Worm (Caenorhabditis elegans) whole organism, mixed stage, embryonic: ENCODE data around the gene cisd-3.1.

Experiments used
- ceh-39 ChIP-seq: fragments of 150-350 bp; optimal IDR thresholded peaks from 2 replicates; lab custom pipeline; 2014; ENCODE audit warnings: missing biosample characterization, missing genetic modification characterization
- ces-1 ChIP-seq: fragments of 150-350 bp; optimal IDR thresholded peaks from 2 replicates; lab custom pipeline; 2014; ENCODE audit warnings: missing biosample characterization, missing genetic modification reagents, missing genetic modification characterization
- elt-1 ChIP-seq: sonication (generic microtip); optimal IDR thresholded peaks from 2 replicates; lab custom pipeline; 2017; ENCODE audit warnings: missing genetic modification characterization, mild to moderate bottlenecking, missing compliant biosample characterization, antibody characterized with exemption, moderate library complexity, borderline replicate concordance; ENCODE audit not compliant: insufficient read depth
- ham-2 ChIP-seq: fragments of 200-800 bp; sonication (Bioruptor generic); optimal IDR thresholded peaks from 2 replicates; lab custom pipeline; 2018; ENCODE audit warnings: mild to moderate bottlenecking, missing genetic modification characterization, missing compliant biosample characterization
- mep-1 ChIP-seq: fragments of 150-350 bp; optimal IDR thresholded peaks from 2 replicates; lab custom pipeline; 2017; ENCODE audit warnings: missing biosample characterization, missing genetic modification reagents, missing genetic modification characterization, inconsistent platforms
- nhr-12 ChIP-seq: fragments of 150-350 bp; optimal IDR thresholded peaks from 2 replicates; lab custom pipeline; 2014; ENCODE audit warnings: missing biosample characterization, missing genetic modification characterization
- nhr-76 ChIP-seq: sonication (generic microtip); optimal IDR thresholded peaks from 2 replicates; lab custom pipeline; 2017; ENCODE audit warnings: missing biosample characterization, missing genetic modification characterization
- pha-4 ChIP-seq: fragments of 150-350 bp; optimal IDR thresholded peaks from 2 replicates; lab custom pipeline; 2018; ENCODE audit warnings: missing biosample characterization, missing genetic modification reagents, missing genetic modification characterization
- unc-39 ChIP-seq: fragments of 150-350 bp; optimal IDR thresholded peaks from 2 replicates; lab custom pipeline; 2014; ENCODE audit warnings: missing biosample characterization, missing genetic modification characterization

- TF ChIP-seq elt-1 (tag; lab: Kevin White, UChicago) = no peak
- no peak for TF ChIP-seq nhr-76 (tag; lab: Kevin White, UChicago)
- peak; percentile 3 for TF ChIP-seq ces-1 (GFP tag; lab: Kevin White, UChicago)
- no peak for TF ChIP-seq ceh-39 (tag; lab: Kevin White, UChicago)
- TF ChIP-seq unc-39 = no peak
- TF ChIP-seq mep-1 (tag; lab: Kevin White, UChicago) = no peak
- TF ChIP-seq pha-4 = no peak
- no peak for TF ChIP-seq ham-2 (GFP tag; lab: Kevin White, UChicago)
- no peak for TF ChIP-seq nhr-12 (tag; lab: Kevin White, UChicago)
Measured at ce11 chrIII:4555345-4555744, 12.7 kb downstream of the cisd-3.1 start.
